Worm (Caenorhabditis elegans) whole organism, L1 larva: ENCODE measurements around the gene jun-1.

Experiments used
- C16A3.4 ChIP-seq: fragments of 150-350 bp; optimal IDR thresholded peaks from 2 replicates; lab custom pipeline; 2014; ENCODE audit warnings: missing biosample characterization, missing genetic modification characterization
- aha-1 ChIP-seq: fragments of 150-350 bp; optimal IDR thresholded peaks from 2 replicates; lab custom pipeline; 2014; ENCODE audit warnings: missing biosample characterization, missing genetic modification characterization
- alr-1 ChIP-seq: fragments of 200-800 bp; sonication (Bioruptor generic); optimal IDR thresholded peaks from 2 replicates; lab custom pipeline; 2018; ENCODE audit warnings: borderline replicate concordance, mild to moderate bottlenecking, missing genetic modification characterization, missing compliant biosample characterization
- blmp-1 ChIP-seq: fragments of 150-350 bp; optimal IDR thresholded peaks from 2 replicates; lab custom pipeline; 2014; ENCODE audit warnings: missing biosample characterization, missing genetic modification characterization
- ceh-8 ChIP-seq: fragments of 200-800 bp; sonication (Bioruptor generic); optimal IDR thresholded peaks from 2 replicates; lab custom pipeline; 2018; ENCODE audit warnings: mild to moderate bottlenecking, missing genetic modification characterization, moderate library complexity, missing compliant biosample characterization
- ceh-82 ChIP-seq, 3 experiments: fragments of 150-350 bp in 1 of 3; sonication (generic microtip) in 2 of 3; optimal IDR thresholded peaks; 2 replicates each; lab custom pipeline; 2014 to 2017; ENCODE audit warnings: missing biosample characterization in 3 of 3, missing genetic modification characterization in 3 of 3
- ces-1 ChIP-seq: fragments of 150-350 bp; optimal IDR thresholded peaks from 2 replicates; lab custom pipeline; 2014; ENCODE audit warnings: missing biosample characterization, missing genetic modification reagents, missing genetic modification characterization
- dpl-1 ChIP-seq, 3 experiments: fragments of 150-350 bp in 2 of 3; sonication (generic microtip) in 1 of 3; optimal IDR thresholded peaks; 2 replicates each; lab custom pipeline; 2014 to 2017; ENCODE audit warnings: missing biosample characterization in 3 of 3, missing genetic modification characterization in 3 of 3, missing genetic modification reagents in 3 of 3
- efl-1 ChIP-seq, 4 experiments: fragments of 150-350 bp; optimal IDR thresholded peaks in 3 of 4; peaks in 1 of 4; 1 replicate in 1 of 4; 2 replicates in 3 of 4; lab custom pipeline; 2014; ENCODE audit warnings: missing biosample characterization in 2 of 4, missing genetic modification characterization in 2 of 4, missing genetic modification reagents in 2 of 4
- elt-2 ChIP-seq: sonication (generic microtip); optimal IDR thresholded peaks from 2 replicates; lab custom pipeline; 2016; ENCODE audit warnings: missing genetic modification characterization, mild to moderate bottlenecking, inconsistent platforms, missing compliant biosample characterization, missing genetic modification reagents
- elt-3 ChIP-seq, 6 experiments: fragments of 150-350 bp in 1 of 6; sonication (generic microtip); optimal IDR thresholded peaks; 2 replicates each; lab custom pipeline; 2017 to 2018; ENCODE audit warnings: missing biosample characterization in 6 of 6, missing genetic modification characterization in 6 of 6, inconsistent platforms in 1 of 6
- fkh-8 ChIP-seq: sonication (generic microtip); optimal IDR thresholded peaks from 2 replicates; lab custom pipeline; 2016; ENCODE audit warnings: mild to moderate bottlenecking, missing genetic modification characterization, missing compliant biosample characterization
- grh-1 ChIP-seq: fragments of 200-800 bp; sonication (Bioruptor generic); IDR thresholded peaks from 2 replicates; pipeline ENCODE4 v1.3.6; 2022; ENCODE audit warnings: missing genetic modification reagents, missing genetic modification characterization, missing compliant biosample characterization
- hlh-4 ChIP-seq: sonication (generic microtip); optimal IDR thresholded peaks from 2 replicates; lab custom pipeline; 2016; ENCODE audit warnings: mild to moderate bottlenecking, missing genetic modification characterization, missing compliant biosample characterization
- isw-1 ChIP-seq: fragments of 200-800 bp; sonication (Bioruptor generic); IDR thresholded peaks from 2 replicates; pipeline ENCODE4 v1.3.6; 2022; ENCODE audit warnings: missing genetic modification characterization, missing compliant biosample characterization
- jun-1 ChIP-seq: fragments of 150-350 bp; optimal IDR thresholded peaks from 2 replicates; lab custom pipeline; 2014; ENCODE audit warnings: missing biosample characterization, missing genetic modification reagents, missing genetic modification characterization
- lin-14 ChIP-seq: fragments of 200-800 bp; sonication (Bioruptor generic); optimal IDR thresholded peaks from 2 replicates; lab custom pipeline; 2018; ENCODE audit warnings: mild to moderate bottlenecking, missing genetic modification characterization, moderate library complexity, missing compliant biosample characterization
- lin-15B ChIP-seq: fragments of 150-350 bp; sonication (generic microtip); optimal IDR thresholded peaks from 3 replicates; lab custom pipeline; 2014; ENCODE audit warnings: missing biosample characterization, missing genetic modification characterization
- lin-35 ChIP-seq, 2 experiments: fragments of 150-350 bp; optimal IDR thresholded peaks; 2 replicates each; lab custom pipeline; 2014; ENCODE audit warnings: missing biosample characterization in 2 of 2, missing genetic modification characterization in 2 of 2, missing genetic modification reagents in 2 of 2
- lsy-2 ChIP-seq, 2 experiments: fragments of 150-350 bp; optimal IDR thresholded peaks; 2 replicates each; lab custom pipeline; 2014; ENCODE audit warnings: missing biosample characterization in 2 of 2, missing genetic modification characterization in 2 of 2
- mab-9 ChIP-seq: fragments of 200-800 bp; sonication (Bioruptor generic); IDR thresholded peaks from 2 replicates; pipeline ENCODE4 v1.3.6; 2022; ENCODE audit warnings: missing genetic modification reagents, missing genetic modification characterization, missing compliant biosample characterization
- mdl-1 ChIP-seq, 2 experiments: fragments of 150-350 bp; optimal IDR thresholded peaks; 2 replicates each; lab custom pipeline; 2014 to 2017; ENCODE audit warnings: missing biosample characterization in 2 of 2, missing genetic modification characterization in 2 of 2, inconsistent platforms in 1 of 2
- mep-1 ChIP-seq: fragments of 150-350 bp; optimal IDR thresholded peaks from 2 replicates; lab custom pipeline; 2014; ENCODE audit warnings: missing biosample characterization, missing genetic modification characterization
- nhr-20 ChIP-seq: sonication (generic microtip); optimal IDR thresholded peaks from 2 replicates; lab custom pipeline; 2016; ENCODE audit warnings: mild to moderate bottlenecking, missing genetic modification characterization, missing compliant biosample characterization
- nhr-28 ChIP-seq: fragments of 150-350 bp; optimal IDR thresholded peaks from 2 replicates; lab custom pipeline; 2014; ENCODE audit warnings: missing biosample characterization, missing genetic modification characterization
- nhr-71 ChIP-seq: sonication (generic microtip); optimal IDR thresholded peaks from 2 replicates; lab custom pipeline; 2016; ENCODE audit warnings: mild to moderate bottlenecking, missing genetic modification characterization, moderate library complexity, missing compliant biosample characterization
- nhr-77 ChIP-seq: fragments of 150-350 bp; optimal IDR thresholded peaks from 2 replicates; lab custom pipeline; 2014; ENCODE audit warnings: missing biosample characterization, missing genetic modification characterization
- nhr-84 ChIP-seq: sonication (generic microtip); optimal IDR thresholded peaks from 2 replicates; lab custom pipeline; 2017; ENCODE audit warnings: missing biosample characterization, missing genetic modification characterization
- nhr-85 ChIP-seq: sonication (generic microtip); peaks from one replicate; lab custom pipeline; 2016; ENCODE audit warnings: missing genetic modification characterization, inconsistent platforms, missing compliant biosample characterization
- nhr-90 ChIP-seq: sonication (generic microtip); optimal IDR thresholded peaks from 2 replicates; lab custom pipeline; 2016; ENCODE audit warnings: mild to moderate bottlenecking, missing genetic modification characterization, missing compliant biosample characterization; ENCODE audit not compliant: poor library complexity
- pax-3 ChIP-seq: fragments of 200-800 bp; sonication (Bioruptor generic); optimal IDR thresholded peaks from 2 replicates; lab custom pipeline; 2018; ENCODE audit warnings: mild to moderate bottlenecking, missing genetic modification characterization, moderate library complexity, missing compliant biosample characterization
- rnt-1 ChIP-seq: sonication (generic microtip); optimal IDR thresholded peaks from 2 replicates; lab custom pipeline; 2016; ENCODE audit warnings: mild to moderate bottlenecking, missing genetic modification characterization, moderate library complexity, missing compliant biosample characterization
- skn-1 ChIP-seq: fragments of 150-350 bp; optimal IDR thresholded peaks from 2 replicates; lab custom pipeline; 2014; ENCODE audit warnings: missing biosample characterization, missing genetic modification characterization
- snu-23 ChIP-seq: sonication (generic microtip); optimal IDR thresholded peaks from 2 replicates; lab custom pipeline; 2016; ENCODE audit warnings: missing genetic modification characterization, missing compliant biosample characterization
- unc-30 ChIP-seq: sonication (generic microtip); optimal IDR thresholded peaks from 2 replicates; lab custom pipeline; 2017; ENCODE audit warnings: missing biosample characterization, missing genetic modification characterization
- unc-62 ChIP-seq: fragments of 150-350 bp; optimal IDR thresholded peaks from 2 replicates; lab custom pipeline; 2014; ENCODE audit warnings: missing biosample characterization, missing genetic modification reagents, missing genetic modification characterization
- xbp-1 ChIP-seq: sonication (generic microtip); optimal IDR thresholded peaks from 2 replicates; lab custom pipeline; 2016; ENCODE audit warnings: missing genetic modification characterization, missing compliant biosample characterization

The jun-1 gene

ce11 chrII:9126965-9127364 is 14.0 kb downstream of the jun-1 start:
- TF ChIP-seq unc-30 (tag; lab: Kevin White, UChicago) (no peak), nhr-28 (no peak), ceh-82 (tag; optimal IDR thresholded peaks at IDR 0.05; lab: Kevin White, UChicago) (no peak), unc-62 (GFP tag; lab: Kevin White, UChicago) (no peak)
- TF ChIP-seq, all 84 proteins: peak for 0

- TF ChIP-seq efl-1 (optimal IDR thresholded peaks at IDR 0.05; lab: Kevin White, UChicago), result no peak
- TF ChIP-seq efl-1 (GFP tag; optimal IDR thresholded peaks at IDR 0.05 in 1 of 2; lab: Kevin White, UChicago), result peak in 1 of 2 experiments; percentile 20
- no peak for TF ChIP-seq pax-3 (tag; lab: Kevin White, UChicago)
- TF ChIP-seq, all 84 proteins: peak for 1
Measured at ce11 chrII:9127379-9127778, 14.4 kb downstream of the jun-1 start.

- peak; percentile 7 for TF ChIP-seq nhr-90 (tag; lab: Kevin White, UChicago)
- peak; percentile 27 for TF ChIP-seq nhr-77 (tag; lab: Kevin White, UChicago)
- no peak for TF ChIP-seq xbp-1 (tag; lab: Kevin White, UChicago)
- TF ChIP-seq C16A3.4, result peak; percentile 5
- TF ChIP-seq rnt-1 (tag; lab: Kevin White, UChicago), result no peak
- peak in 1 of 2 experiments; percentile 25 for TF ChIP-seq efl-1 (optimal IDR thresholded peaks at IDR 0.05; lab: Kevin White, UChicago)
- TF ChIP-seq efl-1 (GFP tag; optimal IDR thresholded peaks at IDR 0.05 in 1 of 2; lab: Kevin White, UChicago), result peak in 1 of 2 experiments; percentile 0
- no peak for TF ChIP-seq jun-1 (tag; lab: Kevin White, UChicago)
- peak; percentile 39 for TF ChIP-seq nhr-20 (tag; lab: Kevin White, UChicago)
- TF ChIP-seq ceh-8, result no peak
- TF ChIP-seq nhr-71 (tag; lab: Kevin White, UChicago), result peak; percentile 32
- no peak for TF ChIP-seq fkh-8 (tag; lab: Kevin White, UChicago)
- peak; percentile 75 for TF ChIP-seq nhr-85 (tag; lab: Kevin White, UChicago)
- peak; percentile 50 for TF ChIP-seq grh-1 (GFP tag; lab: Robert Waterston, UW)
- TF ChIP-seq mep-1 (tag; lab: Kevin White, UChicago), result peak; percentile 68
- TF ChIP-seq mdl-1 (tag; optimal IDR thresholded peaks at IDR 0.05; lab: Kevin White, UChicago), result peak in 1 of 2 experiments; percentile 2
- TF ChIP-seq dpl-1 (GFP tag; optimal IDR thresholded peaks at IDR 0.05; lab: Kevin White, UChicago), result no peak
- TF ChIP-seq snu-23 (GFP tag; lab: Kevin White, UChicago), result peak; percentile 19
- no peak for TF ChIP-seq alr-1 (tag; lab: Kevin White, UChicago)
- peak; percentile 80 for TF ChIP-seq skn-1 (tag; lab: Kevin White, UChicago)
- TF ChIP-seq blmp-1, result peak; percentile 98
- TF ChIP-seq ces-1, result no peak
- TF ChIP-seq elt-3 (tag; optimal IDR thresholded peaks at IDR 0.05; lab: Kevin White, UChicago), result peak in 4 of 6 experiments; percentile 15 to 93 (median 91)
- no peak for TF ChIP-seq mab-9 (GFP tag; lab: Robert Waterston, UW)
- peak in 1 of 2 experiments; percentile 57 for TF ChIP-seq lin-35 (GFP tag; optimal IDR thresholded peaks at IDR 0.05; lab: Kevin White, UChicago)
- TF ChIP-seq isw-1 (GFP tag; lab: Robert Waterston, UW), result no peak
- peak in 1 of 2 experiments; percentile 36 for TF ChIP-seq lsy-2 (tag; optimal IDR thresholded peaks at IDR 0.05; lab: Kevin White, UChicago)
- peak; percentile 79 for TF ChIP-seq elt-2 (tag; lab: Kevin White, UChicago)
- TF ChIP-seq lin-15B (tag; lab: Kevin White, UChicago), result no peak
- TF ChIP-seq ceh-82 (tag; optimal IDR thresholded peaks at IDR 0.05; lab: Kevin White, UChicago), result peak in 1 of 3 experiments; percentile 22
- TF ChIP-seq aha-1 (tag; lab: Kevin White, UChicago), result no peak
- TF ChIP-seq nhr-84 (tag; lab: Kevin White, UChicago), result no peak
- TF ChIP-seq hlh-4 (tag; lab: Kevin White, UChicago), result no peak
- peak; percentile 48 for TF ChIP-seq lin-14
Measured at ce11 chrII:9128132-9128531, 15.2 kb downstream of the jun-1 start.
